Worm (Caenorhabditis elegans): Measurements from ENCODE around the gene ugt-59.

DNA sequence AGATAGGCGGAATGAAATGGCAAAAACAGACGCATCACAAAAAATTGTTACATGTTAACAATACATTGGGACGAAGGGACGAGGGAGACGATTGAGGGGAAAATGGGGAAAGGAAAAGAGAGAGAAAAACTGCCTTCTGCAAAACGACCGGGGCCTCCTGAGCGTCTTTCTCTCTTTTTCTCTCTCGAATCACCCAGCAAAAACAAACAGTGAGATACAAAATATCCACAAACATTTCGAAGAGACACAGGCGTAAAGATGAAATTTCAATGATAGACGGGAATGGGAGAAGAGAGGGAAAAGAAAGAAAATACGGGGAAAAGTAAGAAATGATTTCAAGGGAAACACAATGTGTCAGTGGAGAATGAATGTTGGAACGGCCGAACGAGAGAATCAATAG lies 14.4 kb upstream of the ugt-59 start:
- no peak for TF ChIP-seq ceh-34 (tag; optimal IDR thresholded peaks at IDR 0.05)
- TF ChIP-seq fkh-10 (GFP tag; optimal IDR thresholded peaks at IDR 0.05) = no peak
- no peak for TF ChIP-seq ama-1 (optimal IDR thresholded peaks at IDR 0.05)
- TF ChIP-seq tbx-2 (tag; optimal IDR thresholded peaks at IDR 0.05) = peak; percentile 56
- TF ChIP-seq rnt-1 (tag; optimal IDR thresholded peaks at IDR 0.05) = no peak
- TF ChIP-seq npax-4 (tag; optimal IDR thresholded peaks at IDR 0.05) = no peak
- no peak for TF ChIP-seq pqm-1 (tag; optimal IDR thresholded peaks at IDR 0.05)
- TF ChIP-seq Y22D7AL.16 (tag; optimal IDR thresholded peaks at IDR 0.05) = no peak
- TF ChIP-seq lim-6 (tag; optimal IDR thresholded peaks at IDR 0.05) = no peak

Data from whole organism, late embryonic.